Fruit fly (Drosophila melanogaster) whole organism, pupa: Measurements from ENCODE around the gene CG18599.

Experiments
- CG12605 ChIP-seq: fragments of 200-800 bp; sonication (Bioruptor generic); IDR thresholded peaks from 2 replicates; pipeline ENCODE4 v1.3.6; 2022; ENCODE audit warnings: missing biosample characterization, missing genetic modification characterization
- CG14655 ChIP-seq: fragments of 200-800 bp; sonication (Bioruptor generic); optimal IDR thresholded peaks from 3 replicates; lab custom pipeline; 2017; ENCODE audit warnings: mild to moderate bottlenecking, missing biosample characterization, missing genetic modification reagents, missing genetic modification characterization
- CG15710 ChIP-seq: fragments of 200-800 bp; sonication (Bioruptor generic); optimal IDR thresholded peaks from 2 replicates; lab custom pipeline; 2018; ENCODE audit warnings: missing biosample characterization, mild to moderate bottlenecking, missing genetic modification characterization, moderate library complexity
- CG4496 ChIP-seq: fragments of 200-800 bp; sonication (Bioruptor generic); IDR thresholded peaks from 3 replicates; pipeline ENCODE4 v1.3.6; 2022; ENCODE audit warnings: missing biosample characterization, missing genetic modification characterization
- EcR ChIP-seq: fragments of 200-800 bp; sonication (Bioruptor generic); optimal IDR thresholded peaks from 3 replicates; lab custom pipeline; 2019; ENCODE audit warnings: missing biosample characterization, missing genetic modification characterization, mild to moderate bottlenecking, moderate library complexity, missing genetic modification reagents

DNA sequence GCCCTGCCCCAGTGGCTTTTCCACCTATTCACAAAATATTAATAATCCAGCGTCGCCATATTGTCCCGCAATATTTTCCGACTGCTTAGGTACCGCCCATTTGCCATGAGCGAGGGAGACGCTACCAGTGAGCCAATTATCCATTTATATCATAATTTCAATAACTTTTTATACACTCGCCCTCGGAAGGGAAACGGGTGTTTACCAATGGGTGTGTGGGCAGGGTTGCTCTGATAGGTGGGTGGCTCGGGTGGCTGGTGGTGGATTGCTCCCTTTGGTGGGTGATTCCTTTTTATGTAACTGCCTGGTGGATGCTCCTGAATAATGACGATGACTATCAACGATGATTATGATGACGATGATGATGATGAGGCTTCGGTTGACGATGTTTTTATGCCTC is 924 bp upstream of the CG18599 start:
- TF ChIP-seq CG15710 (no peak), CG12605 (GFP tag; lab: Robert Waterston, UW) (no peak), CG14655 (GFP tag; lab: Kevin White, UChicago) (no peak), EcR (GFP tag; lab: Kevin White, UChicago) (no peak), CG4496 (GFP tag; lab: Robert Waterston, UW) (no peak)
